Worm (Caenorhabditis elegans) whole organism, L4/young adult: ENCODE results near the gene C25D7.10.

ENCODE experiments used
- W03F9.2 ChIP-seq: fragments of 150-350 bp; optimal IDR thresholded peaks from 2 replicates; lab custom pipeline; 2014; ENCODE audit warnings: missing biosample characterization, missing genetic modification characterization
- him-1 ChIP-seq: sonication (generic microtip); optimal IDR thresholded peaks from 2 replicates; lab custom pipeline; 2016; ENCODE audit warnings: missing genotype, missing genetic modification reagents, missing genetic modification characterization, missing compliant biosample characterization

DNA sequence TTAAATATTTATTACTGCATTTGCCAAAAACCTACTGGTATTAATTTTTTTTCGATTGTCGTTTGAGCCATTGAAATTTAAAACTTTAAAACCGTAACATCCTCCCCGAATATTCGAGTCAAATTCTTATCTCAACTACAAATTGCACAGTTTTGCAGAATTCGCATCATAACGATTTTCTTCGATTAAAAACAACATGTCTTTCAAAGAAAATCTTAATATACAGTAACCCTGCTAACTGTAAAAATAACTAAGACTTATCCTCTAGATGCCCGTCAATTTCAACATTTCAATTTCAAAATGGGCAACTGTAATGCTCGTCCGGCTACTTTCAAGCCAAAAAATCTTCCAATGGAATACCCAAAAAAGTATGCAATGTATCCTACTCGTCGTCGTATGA lies 46.5 kb upstream of the C25D7.10 start, which contains the start of gene F14H8.5:
- TF ChIP-seq him-1 (no peak), W03F9.2 (no peak)
